Worm (Caenorhabditis elegans): ENCODE measurements around the gene tag-294.

- TF ChIP-seq klf-2 (GFP tag; conservative IDR thresholded peaks at IDR 0.05): no peak
- no peak for TF ChIP-seq ztf-23 (GFP tag; IDR thresholded peaks at IDR 0.05)
- TF ChIP-seq ztf-29 (GFP tag; IDR thresholded peaks at IDR 0.05): no peak
- TF ChIP-seq flt-1 (GFP tag; IDR thresholded peaks at IDR 0.05): no peak
- TF ChIP-seq med-1 (GFP tag; optimal IDR thresholded peaks at IDR 0.05; ENCODE audit: insufficient read depth): no peak
- no peak for TF ChIP-seq ref-1 (GFP tag; conservative IDR thresholded peaks at IDR 0.05)
- TF ChIP-seq tab-1 (GFP tag; IDR thresholded peaks at IDR 0.05): no peak
- no peak for TF ChIP-seq cog-1 (tag; optimal IDR thresholded peaks at IDR 0.05)
Observed at ce11 chrX:5714077-5714675, 49.0 kb downstream of the tag-294 start, which contains the start of gene cyp-43A1.

All from whole organism, midembryonic.